Worm (Caenorhabditis elegans) whole organism, late embryonic: ENCODE measurements around the gene srsx-32.

Experiments used
- K02D7.2 ChIP-seq: sonication (generic microtip); optimal IDR thresholded peaks from 2 replicates; lab custom pipeline; 2017; ENCODE audit warnings: mild to moderate bottlenecking, missing genetic modification characterization, missing compliant biosample characterization
- Y22D7AL.16 ChIP-seq: sonication (generic microtip); optimal IDR thresholded peaks from 2 replicates; lab custom pipeline; 2016; ENCODE audit warnings: missing genetic modification characterization, missing compliant biosample characterization
- ceh-14 ChIP-seq: sonication (generic microtip); optimal IDR thresholded peaks from 2 replicates; lab custom pipeline; 2016; ENCODE audit warnings: missing genotype, missing genetic modification characterization, missing compliant biosample characterization
- ceh-2 ChIP-seq: sonication (generic microtip); optimal IDR thresholded peaks from 2 replicates; lab custom pipeline; 2016; ENCODE audit warnings: missing genotype, missing genetic modification characterization, missing compliant biosample characterization
- ceh-24 ChIP-seq: sonication (generic microtip); optimal IDR thresholded peaks from 2 replicates; lab custom pipeline; 2016; ENCODE audit warnings: mild to moderate bottlenecking, missing genetic modification characterization, missing compliant biosample characterization
- ceh-30 ChIP-seq: fragments of 150-350 bp; optimal IDR thresholded peaks from 2 replicates; lab custom pipeline; 2014; ENCODE audit warnings: missing biosample characterization, missing genetic modification characterization
- ceh-34 ChIP-seq: sonication (generic microtip); optimal IDR thresholded peaks from 2 replicates; lab custom pipeline; 2016; ENCODE audit warnings: mild to moderate bottlenecking, missing genetic modification characterization, missing compliant biosample characterization
- ceh-6 ChIP-seq: fragments of 200-800 bp; sonication (Bioruptor generic); optimal IDR thresholded peaks from 2 replicates; lab custom pipeline; 2018; ENCODE audit warnings: mild to moderate bottlenecking, missing genetic modification characterization, missing compliant biosample characterization
- dmd-4 ChIP-seq: sonication (generic microtip); optimal IDR thresholded peaks from 2 replicates; lab custom pipeline; 2016; ENCODE audit warnings: borderline replicate concordance, missing genetic modification characterization, missing compliant biosample characterization
- dve-1 ChIP-seq: sonication (generic microtip); optimal IDR thresholded peaks from 2 replicates; lab custom pipeline; 2017; ENCODE audit warnings: antibody characterized with exemption, mild to moderate bottlenecking, missing genetic modification characterization, missing compliant biosample characterization
- eyg-1 ChIP-seq: sonication (generic microtip); optimal IDR thresholded peaks from 2 replicates; lab custom pipeline; 2016; ENCODE audit warnings: missing genotype, missing genetic modification characterization, missing compliant biosample characterization
- fkh-10 ChIP-seq: fragments of 150-350 bp; optimal IDR thresholded peaks from 2 replicates; lab custom pipeline; 2014; ENCODE audit warnings: missing biosample characterization, missing genetic modification reagents, missing genetic modification characterization
- fkh-6 ChIP-seq: sonication (generic microtip); optimal IDR thresholded peaks from 2 replicates; lab custom pipeline; 2016; ENCODE audit warnings: missing genetic modification characterization, missing compliant biosample characterization
- hlh-13 ChIP-seq: fragments of 200-800 bp; sonication (Bioruptor generic); optimal IDR thresholded peaks from 2 replicates; lab custom pipeline; 2018; ENCODE audit warnings: mild to moderate bottlenecking, missing genetic modification characterization, missing compliant biosample characterization
- hlh-8 ChIP-seq: sonication (generic microtip); optimal IDR thresholded peaks from 2 replicates; lab custom pipeline; 2016; ENCODE audit warnings: missing genotype, missing genetic modification characterization, missing compliant biosample characterization
- lim-6 ChIP-seq: sonication (generic microtip); optimal IDR thresholded peaks from 2 replicates; lab custom pipeline; 2016; ENCODE audit warnings: missing genetic modification characterization, missing compliant biosample characterization
- madf-2 ChIP-seq: sonication (generic microtip); optimal IDR thresholded peaks from 2 replicates; lab custom pipeline; 2017; ENCODE audit warnings: missing genetic modification characterization, missing compliant biosample characterization
- nfya-1 ChIP-seq: sonication (generic microtip); optimal IDR thresholded peaks from 2 replicates; lab custom pipeline; 2017; ENCODE audit warnings: missing genetic modification characterization, mild to moderate bottlenecking, missing compliant biosample characterization, antibody characterized with exemption, moderate library complexity
- nhr-11 ChIP-seq: fragments of 150-350 bp; optimal IDR thresholded peaks from 2 replicates; lab custom pipeline; 2014; ENCODE audit warnings: missing biosample characterization, missing genetic modification characterization
- nhr-232 ChIP-seq: sonication (generic microtip); optimal IDR thresholded peaks from 2 replicates; lab custom pipeline; 2016; ENCODE audit warnings: missing genetic modification characterization, missing compliant biosample characterization
- pat-9 ChIP-seq: fragments of 200-800 bp; sonication (Bioruptor generic); optimal IDR thresholded peaks from 2 replicates; lab custom pipeline; 2018; ENCODE audit warnings: mild to moderate bottlenecking, missing genetic modification characterization, moderate library complexity, missing compliant biosample characterization
- pax-1 ChIP-seq: fragments of 150-350 bp; optimal IDR thresholded peaks from 2 replicates; lab custom pipeline; 2014; ENCODE audit warnings: missing biosample characterization, missing genetic modification characterization
- pha-2 ChIP-seq: sonication (generic microtip); optimal IDR thresholded peaks from 2 replicates; lab custom pipeline; 2017; ENCODE audit warnings: mild to moderate bottlenecking, missing genetic modification characterization, missing compliant biosample characterization
- pha-4 ChIP-seq: fragments of 150-350 bp; optimal IDR thresholded peaks from 2 replicates; lab custom pipeline; 2018; ENCODE audit warnings: missing biosample characterization, missing genetic modification reagents, missing genetic modification characterization
- pqm-1 ChIP-seq: sonication (generic microtip); optimal IDR thresholded peaks from 2 replicates; lab custom pipeline; 2016; ENCODE audit warnings: missing genetic modification characterization, missing compliant biosample characterization
- pros-1 ChIP-seq: fragments of 150-350 bp; optimal IDR thresholded peaks from 2 replicates; lab custom pipeline; 2014; ENCODE audit warnings: missing biosample characterization, missing genetic modification reagents, missing genetic modification characterization
- sdc-2 ChIP-seq: sonication (generic microtip); optimal IDR thresholded peaks from 2 replicates; lab custom pipeline; 2016; ENCODE audit warnings: missing genotype, missing genetic modification characterization, missing compliant biosample characterization
- tbx-7 ChIP-seq: sonication (generic microtip); optimal IDR thresholded peaks from 2 replicates; lab custom pipeline; 2016; ENCODE audit warnings: missing genotype, missing genetic modification characterization, missing compliant biosample characterization
- ttx-3 ChIP-seq: sonication (generic microtip); optimal IDR thresholded peaks from 2 replicates; lab custom pipeline; 2016; ENCODE audit warnings: missing genetic modification reagents, missing genetic modification characterization, missing compliant biosample characterization
- unc-42 ChIP-seq: sonication (generic microtip); optimal IDR thresholded peaks from 2 replicates; lab custom pipeline; 2016; ENCODE audit warnings: missing genotype, missing genetic modification characterization, missing compliant biosample characterization
- unc-55 ChIP-seq: sonication (generic microtip); optimal IDR thresholded peaks from 2 replicates; lab custom pipeline; 2017; ENCODE audit warnings: missing biosample characterization, missing genetic modification reagents, missing genetic modification characterization
- ztf-16 ChIP-seq: sonication (generic microtip); optimal IDR thresholded peaks from 2 replicates; lab custom pipeline; 2017; ENCODE audit warnings: missing genetic modification characterization, missing compliant biosample characterization

srsx-32 gene

DNA sequence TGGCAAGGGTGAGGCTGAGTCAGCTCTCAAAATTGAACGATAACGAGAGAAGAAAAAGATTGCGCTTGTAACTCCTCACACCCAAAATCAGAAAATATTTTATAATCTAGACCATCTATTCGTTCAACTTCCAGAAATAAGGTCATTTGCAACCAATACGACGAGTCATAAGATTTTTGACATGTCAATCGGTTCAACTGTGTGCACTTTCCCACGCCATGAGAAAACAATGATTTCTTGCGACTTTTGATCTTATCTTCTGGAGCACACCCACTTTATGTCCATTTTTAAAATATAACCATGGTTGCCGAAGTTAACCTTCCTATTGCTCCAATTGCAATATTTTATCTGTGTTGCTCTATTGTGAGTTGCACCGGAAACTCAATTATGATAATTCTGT, at the start of gene srsx-32:
srsx-32 (plus strand) TSS at position 301 of the 400 bp plus-strand sequence.
- TF ChIP-seq ztf-16 = no peak

DNA sequence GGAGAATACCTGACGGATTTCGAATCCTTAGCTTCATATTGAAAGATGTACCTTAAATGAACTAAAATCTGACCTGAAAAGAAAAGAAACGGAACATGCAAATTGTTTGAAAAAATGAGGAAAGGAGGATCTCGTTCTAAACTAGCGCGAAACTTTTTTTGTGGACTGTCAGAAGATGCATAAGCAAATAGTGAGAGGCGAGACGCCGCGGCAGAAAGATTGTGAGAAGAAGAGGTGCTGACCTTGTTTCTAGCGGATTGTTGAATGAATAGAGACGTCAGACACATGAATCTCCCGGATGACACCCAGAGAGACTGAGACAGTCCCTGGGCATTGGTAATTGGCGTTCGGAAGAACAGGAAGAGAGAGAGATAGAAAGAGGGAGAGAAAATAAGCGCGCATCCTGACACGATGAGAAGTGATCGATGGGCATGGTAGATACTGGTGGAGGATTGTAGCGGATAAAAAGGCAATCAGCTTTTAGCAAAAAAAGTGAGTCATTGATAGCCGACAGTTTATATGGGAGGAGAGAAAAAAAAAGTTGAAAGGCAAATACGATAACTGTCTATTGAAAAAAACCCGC, 47.1 kb upstream of the srsx-32 start, which contains the start of gene ptr-15:
ptr-15 (minus strand) TSS at position 51 of the 583 bp plus-strand sequence.
- TF ChIP-seq K02D7.2 (tag; lab: Kevin White, UChicago) (no peak), ceh-34 (no peak), nfya-1 (tag; lab: Kevin White, UChicago) (peak; percentile 11), pros-1 (peak; percentile 57), unc-55 (GFP tag; lab: Kevin White, UChicago) (peak; percentile 30)

DNA sequence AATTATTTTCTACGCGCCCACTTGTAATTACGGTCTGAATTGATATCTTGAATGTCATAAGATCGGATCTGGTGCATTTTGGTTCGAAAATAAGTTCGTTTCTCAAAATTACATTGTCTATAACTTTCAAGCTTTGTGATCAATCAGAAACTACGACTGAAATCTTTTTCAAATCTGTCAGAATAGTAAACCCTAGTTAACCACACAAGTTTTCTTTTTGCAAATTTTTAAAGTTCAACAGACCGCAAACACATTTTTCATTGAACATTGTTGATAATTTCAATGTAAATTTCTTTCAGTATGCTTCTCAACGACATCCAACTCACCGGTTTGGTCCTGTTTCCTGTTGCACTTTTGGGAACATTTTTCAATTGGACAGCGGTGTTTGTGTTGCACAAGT, 45.6 kb upstream of the srsx-32 start, which contains the start of gene srx-59:
srx-59 (plus strand) TSS at position 301 of the 400 bp plus-strand sequence.
- TF ChIP-seq pat-9 (tag; lab: Kevin White, UChicago) = no peak
- no peak for TF ChIP-seq fkh-10 (GFP tag; lab: Kevin White, UChicago)
- TF ChIP-seq dmd-4 (tag; lab: Kevin White, UChicago) = no peak
- TF ChIP-seq pha-2 (tag; lab: Kevin White, UChicago) = no peak
- no peak for TF ChIP-seq hlh-13
- TF ChIP-seq ceh-2 = no peak
- TF ChIP-seq fkh-6 (tag; lab: Kevin White, UChicago) = no peak
- no peak for TF ChIP-seq ceh-30 (tag; lab: Kevin White, UChicago)
- no peak for TF ChIP-seq eyg-1 (tag; lab: Kevin White, UChicago)
- TF ChIP-seq sdc-2 (tag; lab: Kevin White, UChicago) = no peak
- no peak for TF ChIP-seq ceh-14 (tag; lab: Kevin White, UChicago)
- TF ChIP-seq ztf-16 = no peak

DNA sequence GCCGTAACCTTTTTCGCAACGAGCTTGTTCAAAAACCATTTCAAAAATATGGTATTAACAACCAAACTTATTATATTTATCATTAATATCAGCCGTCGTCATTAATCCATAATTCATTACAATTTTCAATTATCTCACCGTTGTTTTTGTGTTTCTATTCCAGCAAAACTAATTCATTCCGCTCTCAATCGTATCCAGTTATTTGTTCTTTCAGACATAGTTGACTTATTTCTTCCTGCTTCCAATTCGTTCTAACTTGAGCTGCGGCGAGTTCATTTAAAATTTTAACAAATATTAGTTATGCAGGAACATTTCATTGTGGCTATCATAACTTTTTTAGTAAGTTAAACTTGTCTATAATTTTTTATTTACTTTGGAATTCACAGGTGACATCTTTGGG, 41.1 kb upstream of the srsx-32 start, which contains the start of gene srx-16:
srx-16 (plus strand) TSS at position 301 of the 400 bp plus-strand sequence.
- TF ChIP-seq Y22D7AL.16 (no peak), pha-4 (no peak), nhr-11 (tag; lab: Kevin White, UChicago) (no peak), hlh-8 (tag; lab: Kevin White, UChicago) (no peak), unc-55 (GFP tag; lab: Kevin White, UChicago) (no peak), madf-2 (tag; lab: Kevin White, UChicago) (no peak)

DNA sequence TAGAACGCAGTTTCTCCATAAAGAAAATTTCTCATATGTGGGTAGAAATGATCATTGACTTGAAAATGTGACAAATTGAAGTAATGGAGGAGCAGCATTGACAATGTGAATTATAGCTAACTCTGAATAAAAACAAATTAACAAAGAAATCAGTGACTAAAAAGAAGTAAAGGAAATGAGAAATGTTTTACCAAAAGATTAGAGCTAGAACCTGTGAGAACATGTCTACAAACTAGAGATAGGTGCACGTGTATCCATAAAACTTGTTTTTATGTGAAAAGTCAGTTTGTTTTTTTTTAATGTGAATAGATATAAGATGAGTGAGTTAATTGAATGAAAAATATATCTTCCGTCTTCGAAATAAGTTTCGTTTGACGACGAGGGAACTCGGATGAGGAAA, 38.1 kb upstream of the srsx-32 start, which contains the start of gene sre-12:
sre-12 (minus strand) TSS at position 101 of the 400 bp plus-strand sequence.
- no peak for TF ChIP-seq lim-6 (tag; lab: Kevin White, UChicago)
- TF ChIP-seq nfya-1 (tag; lab: Kevin White, UChicago) = no peak
- TF ChIP-seq ceh-6 (GFP tag; lab: Kevin White, UChicago) = no peak
- TF ChIP-seq pqm-1 (tag; lab: Kevin White, UChicago) = no peak
- no peak for TF ChIP-seq pha-4
- TF ChIP-seq hlh-13 = no peak
- no peak for TF ChIP-seq hlh-8 (tag; lab: Kevin White, UChicago)
- TF ChIP-seq ceh-24 (tag; lab: Kevin White, UChicago) = no peak
- TF ChIP-seq unc-55 (GFP tag; lab: Kevin White, UChicago) = no peak
- no peak for TF ChIP-seq ttx-3 (tag; lab: Kevin White, UChicago)
- TF ChIP-seq unc-42 (tag; lab: Kevin White, UChicago) = no peak
- TF ChIP-seq nhr-232 (tag; lab: Kevin White, UChicago) = no peak
- no peak for TF ChIP-seq pha-2 (tag; lab: Kevin White, UChicago)
- no peak for TF ChIP-seq eyg-1 (tag; lab: Kevin White, UChicago)
- TF ChIP-seq dve-1 (tag; lab: Kevin White, UChicago) = no peak
- TF ChIP-seq ztf-16 = no peak
- TF ChIP-seq tbx-7 (tag; lab: Kevin White, UChicago) = no peak
- TF ChIP-seq ceh-14 (tag; lab: Kevin White, UChicago) = no peak
- TF ChIP-seq pax-1 (tag; lab: Kevin White, UChicago) = no peak
- TF ChIP-seq, all 69 proteins: peak for 0
